Fruit fly (Drosophila melanogaster) whole organism, embryonic: Measurements from ENCODE around the gene bsf.

Experiments used
- Aef1 ChIP-seq: fragments of 200-800 bp; sonication (Bioruptor generic); IDR thresholded peaks from 3 replicates; pipeline ENCODE4 v1.3.6; 2022; ENCODE audit warnings: missing biosample characterization, missing genetic modification characterization
- Atf-2 ChIP-seq: fragments of 200-800 bp; sonication (Bioruptor generic); optimal IDR thresholded peaks from 2 replicates; lab custom pipeline; 2016; ENCODE audit warnings: missing biosample characterization, missing genetic modification characterization
- CG10366 ChIP-seq: fragments of 200-800 bp; sonication (Bioruptor generic); IDR thresholded peaks from 2 replicates; pipeline ENCODE4 v1.3.6; 2022; ENCODE audit warnings: missing biosample characterization, missing genetic modification characterization
- CG10543 ChIP-seq: fragments of 200-800 bp; sonication (Bioruptor generic); optimal IDR thresholded peaks from 3 replicates; lab custom pipeline; 2017; ENCODE audit warnings: missing biosample characterization, mild to moderate bottlenecking, missing genetic modification characterization, moderate library complexity
- CG10654 ChIP-seq: fragments of 200-800 bp; sonication (Bioruptor generic); optimal IDR thresholded peaks from 2 replicates; lab custom pipeline; 2016; ENCODE audit warnings: missing biosample characterization, missing genetic modification characterization
- CG10979 ChIP-seq: fragments of 200-800 bp; sonication (Bioruptor generic); optimal IDR thresholded peaks from 2 replicates; lab custom pipeline; 2018; ENCODE audit warnings: missing biosample characterization, mild to moderate bottlenecking, missing genetic modification characterization, moderate library complexity
- CG14014 ChIP-seq: fragments of 200-800 bp; sonication (Bioruptor generic); IDR thresholded peaks from 2 replicates; pipeline ENCODE4 v1.3.6; 2022; ENCODE audit warnings: missing biosample characterization, missing genetic modification characterization
- CG14667 ChIP-seq: fragments of 200-800 bp; sonication (Bioruptor generic); IDR thresholded peaks from 2 replicates; pipeline ENCODE4 v1.3.6; 2022; ENCODE audit warnings: missing biosample characterization, missing genetic modification characterization
- CG1647 ChIP-seq: fragments of 200-800 bp; sonication (Bioruptor generic); optimal IDR thresholded peaks from 3 replicates; lab custom pipeline; 2016; ENCODE audit warnings: missing biosample characterization, missing genetic modification characterization
- CG17612 ChIP-seq: fragments of 200-800 bp; sonication (Bioruptor generic); IDR thresholded peaks from 2 replicates; pipeline ENCODE4 v1.3.6; 2022; ENCODE audit warnings: missing biosample characterization, missing genetic modification characterization
- CG1792 ChIP-seq: fragments of 200-800 bp; sonication (Bioruptor generic); optimal IDR thresholded peaks from 2 replicates; lab custom pipeline; 2016; ENCODE audit warnings: missing biosample characterization, missing genetic modification characterization
- CG2712 ChIP-seq: fragments of 200-800 bp; optimal IDR thresholded peaks from 3 replicates; lab custom pipeline; 2019; ENCODE audit warnings: missing biosample characterization, mild to moderate bottlenecking, missing genetic modification characterization, moderate library complexity
- CG31224 ChIP-seq: fragments of 200-800 bp; sonication (Bioruptor generic); IDR thresholded peaks from 2 replicates; pipeline ENCODE4 v1.3.6; 2022; ENCODE audit warnings: missing biosample characterization, missing genetic modification characterization
- CG32772 ChIP-seq: fragments of 200-800 bp; sonication (Bioruptor generic); IDR thresholded peaks from 2 replicates; pipeline ENCODE4 v1.3.6; 2022; ENCODE audit warnings: missing biosample characterization, missing genetic modification characterization
- CG34224 ChIP-seq: fragments of 200-800 bp; sonication (Bioruptor generic); IDR thresholded peaks from 3 replicates; pipeline ENCODE4 v1.3.6; 2022; ENCODE audit warnings: missing biosample characterization, missing genetic modification characterization; ENCODE audit not compliant: partially characterized antibody
- CG7357 ChIP-seq: fragments of 200-800 bp; sonication (Bioruptor generic); IDR thresholded peaks from 3 replicates; pipeline ENCODE4 v1.3.6; 2022; ENCODE audit warnings: missing biosample characterization, missing genetic modification characterization
- CG7786 ChIP-seq: fragments of 200-800 bp; sonication (Bioruptor generic); optimal IDR thresholded peaks from 2 replicates; lab custom pipeline; 2016; ENCODE audit warnings: missing biosample characterization, missing genetic modification characterization
- CG7928 ChIP-seq: fragments of 200-800 bp; sonication (Bioruptor generic); optimal IDR thresholded peaks from 2 replicates; lab custom pipeline; 2017; ENCODE audit warnings: missing biosample characterization, mild to moderate bottlenecking, missing genetic modification characterization
- CHES-1-like ChIP-seq: fragments of 200-800 bp; sonication (Bioruptor generic); optimal IDR thresholded peaks from 2 replicates; lab custom pipeline; 2016; ENCODE audit warnings: missing biosample characterization, missing genetic modification characterization
- D19B ChIP-seq: fragments of 200-800 bp; sonication (Bioruptor generic); optimal IDR thresholded peaks from 2 replicates; lab custom pipeline; 2017; ENCODE audit warnings: missing biosample characterization, mild to moderate bottlenecking, missing genetic modification characterization
- Ets65A ChIP-seq: fragments of 200-800 bp; sonication (Bioruptor generic); peaks from one replicate; lab custom pipeline; 2016; ENCODE audit warnings: missing biosample characterization, missing genetic modification characterization
- Fer2 ChIP-seq: fragments of 200-800 bp; sonication (Bioruptor generic); optimal IDR thresholded peaks from 2 replicates; lab custom pipeline; 2018; ENCODE audit warnings: missing biosample characterization, mild to moderate bottlenecking, missing genetic modification characterization, moderate library complexity
- H2.0 ChIP-seq: fragments of 200-800 bp; sonication (Bioruptor generic); IDR thresholded peaks from 2 replicates; pipeline ENCODE4 v1.3.6; 2022; ENCODE audit warnings: missing biosample characterization, missing genetic modification characterization
- Hr78 ChIP-seq, 2 experiments: fragments of 200-800 bp in 1 of 2; fragments of >200 bp in 1 of 2; sonication (Bioruptor generic) in 1 of 2; optimal IDR thresholded peaks; 2 replicates each; lab custom pipeline; 2017 to 2019; ENCODE audit warnings: missing biosample characterization in 2 of 2, missing genetic modification characterization in 2 of 2, mild to moderate bottlenecking in 1 of 2, moderate library complexity in 1 of 2
- Opbp ChIP-seq: fragments of 200-800 bp; sonication (Bioruptor generic); IDR thresholded peaks from 3 replicates; pipeline ENCODE4 v1.3.6; 2022; ENCODE audit warnings: missing biosample characterization, missing genetic modification characterization; ENCODE audit not compliant: partially characterized antibody
- Spps ChIP-seq: fragments of 200-800 bp; sonication (Bioruptor generic); optimal IDR thresholded peaks from 2 replicates; lab custom pipeline; 2018; ENCODE audit warnings: missing biosample characterization, mild to moderate bottlenecking, missing genetic modification characterization
- Stat92E ChIP-seq, 3 experiments: fragments of >200 bp in 2 of 3; fragments of 200-800 bp in 1 of 3; sonication (Bioruptor generic) in 1 of 3; optimal IDR thresholded peaks; 2 replicates each; lab custom pipeline; 2017 to 2019; ENCODE audit warnings: missing biosample characterization in 3 of 3, missing genetic modification characterization in 3 of 3, mild to moderate bottlenecking in 1 of 3, moderate library complexity in 1 of 3
- cas ChIP-seq: fragments of 200-800 bp; sonication (Bioruptor generic); IDR thresholded peaks from 2 replicates; pipeline ENCODE4 v1.3.6; 2022; ENCODE audit warnings: missing biosample characterization, missing genetic modification characterization
- cato ChIP-seq: fragments of 200-800 bp; sonication (Bioruptor generic); optimal IDR thresholded peaks from 2 replicates; lab custom pipeline; 2016; ENCODE audit warnings: missing biosample characterization, missing genetic modification characterization, borderline replicate concordance
- caup ChIP-seq: fragments of 200-800 bp; sonication (Bioruptor generic); optimal IDR thresholded peaks from 3 replicates; lab custom pipeline; 2017; ENCODE audit warnings: missing biosample characterization, mild to moderate bottlenecking, missing genetic modification characterization, moderate library complexity; ENCODE audit not compliant: severe bottlenecking
- chn ChIP-seq: fragments of 200-800 bp; sonication (Bioruptor generic); optimal IDR thresholded peaks from 2 replicates; lab custom pipeline; 2016; ENCODE audit warnings: missing biosample characterization, missing genetic modification characterization
- crp ChIP-seq, 2 experiments: fragments of 200-800 bp; sonication (Bioruptor generic); optimal IDR thresholded peaks; 2 replicates in 1 of 2; 3 replicates in 1 of 2; lab custom pipeline; 2017; ENCODE audit warnings: missing biosample characterization in 2 of 2, missing genetic modification characterization in 2 of 2, mild to moderate bottlenecking in 1 of 2, moderate library complexity in 1 of 2
- dmrt11E ChIP-seq: fragments of 200-800 bp; sonication (Bioruptor generic); optimal IDR thresholded peaks from 3 replicates; lab custom pipeline; 2018; ENCODE audit warnings: missing biosample characterization, mild to moderate bottlenecking, missing genetic modification characterization, moderate library complexity
- eyg ChIP-seq: fragments of 200-800 bp; sonication (Bioruptor generic); optimal IDR thresholded peaks from 3 replicates; lab custom pipeline; 2016; ENCODE audit warnings: missing biosample characterization, missing genetic modification characterization
- gem ChIP-seq: fragments of 200-800 bp; sonication (Bioruptor generic); optimal IDR thresholded peaks from 2 replicates; lab custom pipeline; 2019; ENCODE audit warnings: missing biosample characterization, mild to moderate bottlenecking, missing genetic modification characterization, moderate library complexity
- grn ChIP-seq: fragments of 200-800 bp; sonication (Bioruptor generic); optimal IDR thresholded peaks from 3 replicates; lab custom pipeline; 2017; ENCODE audit warnings: missing biosample characterization, missing genetic modification characterization
- hkb ChIP-seq, 2 experiments: fragments of 200-800 bp in 1 of 2; fragments of >200 bp in 1 of 2; sonication (Bioruptor generic) in 1 of 2; IDR thresholded peaks in 1 of 2; optimal IDR thresholded peaks in 1 of 2; 2 replicates each; pipeline versions ENCODE4 v1.3.6 to Lab custom; 2017 to 2022; ENCODE audit warnings: missing biosample characterization in 1 of 2, missing genetic modification characterization in 1 of 2
- inv ChIP-seq: fragments of 200-800 bp; sonication (Bioruptor generic); IDR thresholded peaks from 2 replicates; pipeline ENCODE4 v1.3.6; 2022; ENCODE audit warnings: missing biosample characterization, missing genetic modification characterization; ENCODE audit not compliant: partially characterized antibody
- jumu ChIP-seq: fragments of 200-800 bp; sonication (Bioruptor generic); optimal IDR thresholded peaks from 3 replicates; lab custom pipeline; 2016; ENCODE audit warnings: missing biosample characterization, missing genetic modification characterization
- maf-S ChIP-seq: fragments of 200-800 bp; sonication (Bioruptor generic); optimal IDR thresholded peaks from 2 replicates; lab custom pipeline; 2016; ENCODE audit warnings: missing biosample characterization, missing genetic modification characterization
- mam ChIP-seq: fragments of 200-800 bp; sonication (Bioruptor generic); optimal IDR thresholded peaks from 3 replicates; lab custom pipeline; 2016; ENCODE audit warnings: missing biosample characterization, missing genetic modification characterization
- nmo ChIP-seq: fragments of 200-800 bp; sonication (Bioruptor generic); optimal IDR thresholded peaks from 2 replicates; lab custom pipeline; 2018; ENCODE audit warnings: missing biosample characterization, mild to moderate bottlenecking, missing genetic modification characterization, moderate library complexity
- pros ChIP-seq: fragments of 200-800 bp; sonication (Bioruptor generic); optimal IDR thresholded peaks from 3 replicates; lab custom pipeline; 2019; ENCODE audit warnings: missing biosample characterization, mild to moderate bottlenecking, missing genetic modification characterization, moderate library complexity
- rib ChIP-seq: fragments of 200-800 bp; sonication (Bioruptor generic); IDR thresholded peaks from 2 replicates; pipeline ENCODE4 v1.3.6; 2022; ENCODE audit warnings: missing biosample characterization, missing genetic modification characterization
- sug ChIP-seq: fragments of 200-800 bp; optimal IDR thresholded peaks from 2 replicates; lab custom pipeline; 2019; ENCODE audit warnings: missing biosample characterization, mild to moderate bottlenecking, missing genetic modification characterization, moderate library complexity
- tap ChIP-seq: fragments of 200-800 bp; optimal IDR thresholded peaks from 3 replicates; lab custom pipeline; 2019; ENCODE audit warnings: missing biosample characterization, mild to moderate bottlenecking, missing genetic modification characterization, moderate library complexity
- tup ChIP-seq: fragments of 200-800 bp; sonication (Bioruptor generic); optimal IDR thresholded peaks from 2 replicates; lab custom pipeline; 2016; ENCODE audit warnings: missing biosample characterization, mild to moderate bottlenecking, missing genetic modification characterization, moderate library complexity
- zen ChIP-seq: fragments of 200-800 bp; sonication (Bioruptor generic); optimal IDR thresholded peaks from 3 replicates; lab custom pipeline; 2018; ENCODE audit warnings: missing biosample characterization, mild to moderate bottlenecking, missing genetic modification characterization, moderate library complexity

bsf gene

DNA sequence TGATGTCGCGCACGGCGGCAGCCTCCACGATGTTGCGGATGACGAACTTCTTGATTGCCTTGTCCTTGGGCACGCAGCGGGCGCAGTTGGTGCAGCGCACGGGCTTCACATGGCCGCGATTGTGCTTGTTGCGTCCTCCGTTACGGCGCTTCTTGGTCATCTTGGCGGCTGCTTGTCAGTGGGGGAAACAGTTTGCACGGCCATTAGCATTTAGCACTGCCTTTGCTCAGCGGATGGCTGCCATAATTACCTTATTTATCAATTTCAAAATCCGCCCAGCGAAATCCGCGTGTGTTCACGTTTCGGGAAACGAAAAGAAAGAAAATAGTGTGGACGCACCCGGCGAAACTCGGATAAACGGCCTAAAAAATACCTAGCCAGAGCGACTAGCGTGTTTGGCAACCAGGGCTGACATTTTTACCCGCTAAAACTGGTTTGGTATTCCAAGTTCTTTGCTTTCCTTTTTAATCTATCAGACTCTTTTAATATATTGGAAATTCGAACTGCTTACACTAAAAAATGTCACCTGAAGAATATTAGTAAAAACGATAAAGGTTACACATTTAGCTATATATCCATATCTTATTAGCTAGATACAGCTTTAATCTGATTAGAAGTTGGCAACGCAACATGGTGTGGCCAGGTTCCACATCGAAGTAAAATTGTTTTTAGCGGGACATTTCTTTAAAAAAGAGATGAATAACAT, 11.3 kb downstream of the bsf start, which contains the start of gene RpS26 (continued):
- TF ChIP-seq CG14667 (GFP tag; lab: Robert Waterston, UW) (no peak), tap (no peak), CG1647 (GFP tag; lab: Kevin White, UChicago) (peak; percentile 22), Opbp (no peak), CG17612 (GFP tag; lab: Robert Waterston, UW) (no peak), Hr78 (GFP tag; optimal IDR thresholded peaks at IDR 0.05; lab: Kevin White, UChicago) (no peak), CG10654 (peak; percentile 5), CG7928 (GFP tag; lab: Kevin White, UChicago) (peak; percentile 81), CG7357 (GFP tag; lab: Robert Waterston, UW) (no peak), Fer2 (peak; percentile 6), caup (GFP tag; lab: Kevin White, UChicago) (peak; percentile 79), zen (tag; lab: Kevin White, UChicago) (peak; percentile 36), CG10979 (tag; lab: Kevin White, UChicago) (peak; percentile 33), CHES-1-like (no peak), CG1792 (GFP tag; lab: Kevin White, UChicago) (peak; percentile 39), Atf-2 (GFP tag; lab: Kevin White, UChicago) (no peak), eyg (GFP tag; lab: Kevin White, UChicago) (no peak), jumu (peak; percentile 40), cato (GFP tag; lab: Kevin White, UChicago) (no peak), CG7786 (GFP tag; lab: Kevin White, UChicago) (peak; percentile 16), CG10366 (GFP tag; lab: Robert Waterston, UW) (0 out of 2 replicates have a peak, but pooled peaks have one; percentile 36), grn (GFP tag; lab: Kevin White, UChicago) (no peak), nmo (GFP tag; lab: Kevin White, UChicago) (peak; percentile 87), D19B (peak; percentile 10), maf-S (GFP tag; lab: Kevin White, UChicago) (peak; percentile 11), Stat92E (GFP tag; optimal IDR thresholded peaks at IDR 0.05; lab: Kevin White, UChicago) (peak in 1 of 3 experiments; percentile 65), CG10543 (peak; percentile 58), tup (GFP tag; lab: Kevin White, UChicago) (no peak), CG14014 (GFP tag; lab: Robert Waterston, UW) (peak; percentile 38; the same call in 1 of the 2 replicates), dmrt11E (tag; lab: Kevin White, UChicago) (peak; percentile 7), CG2712 (peak; percentile 55), Ets65A (GFP tag; lab: Kevin White, UChicago) (peak; percentile 97), cas (GFP tag; lab: Robert Waterston, UW) (no peak), crp (GFP tag; optimal IDR thresholded peaks at IDR 0.05; lab: Kevin White, UChicago) (peak in 1 of 2 experiments; percentile 12), gem (peak; percentile 56), hkb (optimal IDR thresholded peaks at IDR 0.05; lab: Kevin White, UChicago) (peak; percentile 83), hkb (GFP tag; IDR thresholded peaks at IDR 0.05; lab: Robert Waterston, UW) (peak; percentile 55), mam (GFP tag; lab: Kevin White, UChicago) (peak; percentile 63), CG32772 (GFP tag; lab: Robert Waterston, UW) (no peak), sug (tag; lab: Kevin White, UChicago) (peak; percentile 69), Aef1 (no peak), H2.0 (GFP tag; lab: Robert Waterston, UW) (peak; percentile 37; the same call in 1 of the 2 replicates), chn (GFP tag; lab: Kevin White, UChicago) (peak; percentile 36), rib (GFP tag; lab: Robert Waterston, UW) (no peak), Spps (tag; lab: Kevin White, UChicago) (no peak), inv (GFP tag; lab: Robert Waterston, UW) (no peak), pros (no peak), CG34224 (GFP tag; lab: Robert Waterston, UW) (no peak), CG31224 (GFP tag; lab: Robert Waterston, UW) (peak; percentile 50)
